Fruit fly (Drosophila melanogaster) whole organism, embryonic: Measurements from ENCODE around the gene RpL28.
A peak's percentile ranks its signal among the peaks of the same experiment; 100 is the strongest.

Source experiments
- BEAF-32 ChIP-seq: fragments of 200-800 bp; sonication (Bioruptor generic); optimal IDR thresholded peaks from 3 replicates; lab custom pipeline; 2017; ENCODE audit warnings: missing biosample characterization, missing genetic modification characterization, mild to moderate bottlenecking, moderate library complexity, missing genetic modification reagents
- Blimp-1 ChIP-seq: fragments of 200-800 bp; sonication (Bioruptor generic); optimal IDR thresholded peaks from 3 replicates; lab custom pipeline; 2018; ENCODE audit warnings: missing biosample characterization, missing genetic modification characterization, mild to moderate bottlenecking, moderate library complexity, missing genetic modification reagents
- CG10209 ChIP-seq: fragments of 200-800 bp; sonication (Bioruptor generic); optimal IDR thresholded peaks from 3 replicates; lab custom pipeline; 2017; ENCODE audit warnings: missing biosample characterization, mild to moderate bottlenecking, missing genetic modification characterization, missing genetic modification reagents
- CG12219 ChIP-seq: fragments of 200-800 bp; sonication (Bioruptor generic); optimal IDR thresholded peaks from 3 replicates; lab custom pipeline; 2018; ENCODE audit warnings: missing biosample characterization, mild to moderate bottlenecking, missing genetic modification characterization
- CG12299 ChIP-seq: fragments of 200-800 bp; sonication (Bioruptor generic); optimal IDR thresholded peaks from 2 replicates; lab custom pipeline; 2018; ENCODE audit warnings: missing biosample characterization, mild to moderate bottlenecking, missing genetic modification characterization
- CG12769 ChIP-seq: fragments of 200-800 bp; sonication (Bioruptor generic); optimal IDR thresholded peaks from 2 replicates; lab custom pipeline; 2019; ENCODE audit warnings: missing biosample characterization, mild to moderate bottlenecking, missing genetic modification characterization, moderate library complexity
- CG13287 ChIP-seq: fragments of 200-800 bp; sonication (Bioruptor generic); IDR thresholded peaks from 2 replicates; pipeline ENCODE4 v1.3.6; 2022; ENCODE audit warnings: missing biosample characterization, missing genetic modification characterization; ENCODE audit not compliant: partially characterized antibody
- CG13775 ChIP-seq: fragments of 200-800 bp; sonication (Bioruptor generic); optimal IDR thresholded peaks from 3 replicates; lab custom pipeline; 2017; ENCODE audit warnings: missing biosample characterization, mild to moderate bottlenecking, missing genetic modification characterization
- CG2129 ChIP-seq: fragments of 200-800 bp; sonication (Bioruptor generic); IDR thresholded peaks from 2 replicates; pipeline ENCODE4 v1.3.6; 2022; ENCODE audit warnings: missing biosample characterization, missing genetic modification characterization; ENCODE audit not compliant: partially characterized antibody
- CG2199 ChIP-seq: fragments of 200-800 bp; sonication (Bioruptor generic); IDR thresholded peaks from 3 replicates; pipeline ENCODE4 v1.3.6; 2022; ENCODE audit warnings: missing biosample characterization, missing genetic modification characterization
- CG34224 ChIP-seq: fragments of 200-800 bp; sonication (Bioruptor generic); IDR thresholded peaks from 3 replicates; pipeline ENCODE4 v1.3.6; 2022; ENCODE audit warnings: missing biosample characterization, missing genetic modification characterization; ENCODE audit not compliant: partially characterized antibody
- CG34376 ChIP-seq: fragments of 200-800 bp; sonication (Bioruptor generic); optimal IDR thresholded peaks from 2 replicates; lab custom pipeline; 2018; ENCODE audit warnings: missing biosample characterization, mild to moderate bottlenecking, missing genetic modification characterization
- CG34422 ChIP-seq: fragments of 200-800 bp; sonication (Bioruptor generic); IDR thresholded peaks from 3 replicates; pipeline ENCODE4 v1.3.6; 2022; ENCODE audit warnings: missing biosample characterization, missing genetic modification characterization
- CG5953 ChIP-seq: fragments of 200-800 bp; sonication (Bioruptor generic); IDR thresholded peaks from 2 replicates; pipeline ENCODE4 v1.3.6; 2022; ENCODE audit warnings: missing biosample characterization, missing genetic modification characterization
- CG6791 ChIP-seq: fragments of 200-800 bp; sonication (Bioruptor generic); IDR thresholded peaks from 3 replicates; pipeline ENCODE4 v1.3.6; 2022; ENCODE audit warnings: missing biosample characterization, missing genetic modification characterization; ENCODE audit not compliant: partially characterized antibody
- CG7271 ChIP-seq: fragments of 200-800 bp; sonication (Bioruptor generic); optimal IDR thresholded peaks from 2 replicates; lab custom pipeline; 2018; ENCODE audit warnings: missing biosample characterization, mild to moderate bottlenecking, missing genetic modification characterization, moderate library complexity
- CG7928 ChIP-seq: fragments of 200-800 bp; sonication (Bioruptor generic); optimal IDR thresholded peaks from 2 replicates; lab custom pipeline; 2017; ENCODE audit warnings: missing biosample characterization, mild to moderate bottlenecking, missing genetic modification characterization
- CG7987 ChIP-seq: fragments of 200-800 bp; sonication (Bioruptor generic); optimal IDR thresholded peaks from 2 replicates; lab custom pipeline; 2018; ENCODE audit warnings: missing biosample characterization, mild to moderate bottlenecking, missing genetic modification characterization, moderate library complexity
- CG9797 ChIP-seq: fragments of 200-800 bp; sonication (Bioruptor generic); optimal IDR thresholded peaks from 3 replicates; lab custom pipeline; 2018; ENCODE audit warnings: missing biosample characterization, mild to moderate bottlenecking, missing genetic modification characterization
- CoRest ChIP-seq: fragments of 200-800 bp; sonication (Bioruptor generic); optimal IDR thresholded peaks from 3 replicates; lab custom pipeline; 2018; ENCODE audit warnings: missing biosample characterization, mild to moderate bottlenecking, missing genetic modification characterization, moderate library complexity
- Dip3 ChIP-seq: fragments of 200-800 bp; sonication (Bioruptor generic); optimal IDR thresholded peaks from 3 replicates; lab custom pipeline; 2016; ENCODE audit warnings: missing biosample characterization, missing genetic modification characterization
- Dll ChIP-seq: fragments of 200-800 bp; sonication (Bioruptor generic); IDR thresholded peaks from 4 replicates; pipeline ENCODE4 v1.3.6; 2022; ENCODE audit warnings: missing biosample characterization, missing genetic modification characterization; ENCODE audit not compliant: partially characterized antibody
- Dref ChIP-seq: fragments of 200-800 bp; sonication (Bioruptor generic); IDR thresholded peaks from 2 replicates; pipeline ENCODE4 v1.3.6; 2022; ENCODE audit warnings: missing biosample characterization, missing genetic modification characterization
- H2.0 ChIP-seq: fragments of 200-800 bp; sonication (Bioruptor generic); IDR thresholded peaks from 2 replicates; pipeline ENCODE4 v1.3.6; 2022; ENCODE audit warnings: missing biosample characterization, missing genetic modification characterization
- HLH4C ChIP-seq: fragments of 200-800 bp; sonication (Bioruptor generic); IDR thresholded peaks from 3 replicates; pipeline ENCODE4 v1.3.6; 2022; ENCODE audit warnings: missing biosample characterization, missing genetic modification characterization; ENCODE audit not compliant: partially characterized antibody
- MESR4 ChIP-seq: fragments of 200-800 bp; sonication (Bioruptor generic); optimal IDR thresholded peaks from 2 replicates; lab custom pipeline; 2018; ENCODE audit warnings: missing biosample characterization, mild to moderate bottlenecking, missing genetic modification characterization, moderate library complexity
- Med ChIP-seq: fragments of 200-800 bp; sonication (Bioruptor generic); peaks from one replicate; lab custom pipeline; 2016; ENCODE audit warnings: missing biosample characterization, missing genetic modification characterization, mild to moderate bottlenecking, inconsistent platforms, moderate library complexity
- Pdp1 ChIP-seq, 2 experiments: fragments of 200-800 bp; sonication (Bioruptor generic); optimal IDR thresholded peaks; 3 replicates each; lab custom pipeline; 2016; ENCODE audit warnings: missing biosample characterization in 2 of 2, missing genetic modification characterization in 2 of 2, mild to moderate bottlenecking in 1 of 2, moderate library complexity in 1 of 2
- Poxn ChIP-seq: fragments of 200-800 bp; sonication (Bioruptor generic); IDR thresholded peaks from 2 replicates; pipeline ENCODE4 v1.3.6; 2022; ENCODE audit warnings: missing biosample characterization, missing genetic modification characterization
- Scr ChIP-seq: fragments of 200-800 bp; sonication (Bioruptor generic); IDR thresholded peaks from 2 replicates; pipeline ENCODE4 v1.3.6; 2022; ENCODE audit warnings: missing biosample characterization, missing genetic modification characterization; ENCODE audit not compliant: partially characterized antibody
- Sin3A ChIP-seq: fragments of >200 bp; optimal IDR thresholded peaks from 2 replicates; lab custom pipeline; 2018
- YL-1 ChIP-seq: fragments of 200-800 bp; sonication (Bioruptor generic); optimal IDR thresholded peaks from 3 replicates; lab custom pipeline; 2017; ENCODE audit warnings: missing biosample characterization, mild to moderate bottlenecking, missing genetic modification characterization
- bcd ChIP-seq: fragments of 200-800 bp; sonication (Bioruptor generic); optimal IDR thresholded peaks from 2 replicates; lab custom pipeline; 2017; ENCODE audit warnings: missing biosample characterization, mild to moderate bottlenecking, missing genetic modification characterization
- bsh ChIP-seq, 2 experiments: fragments of 200-800 bp; sonication (Bioruptor generic); optimal IDR thresholded peaks; 2 replicates each; lab custom pipeline; 2017 to 2018; ENCODE audit warnings: mild to moderate bottlenecking in 2 of 2, missing biosample characterization in 2 of 2, missing genetic modification characterization in 2 of 2, moderate library complexity in 1 of 2
- cg ChIP-seq: fragments of 200-800 bp; sonication (Bioruptor generic); optimal IDR thresholded peaks from 3 replicates; lab custom pipeline; 2019; ENCODE audit warnings: missing biosample characterization, mild to moderate bottlenecking, missing genetic modification characterization, moderate library complexity
- chinmo ChIP-seq: fragments of 200-800 bp; sonication (Bioruptor generic); IDR thresholded peaks from 4 replicates; pipeline ENCODE4 v1.3.6; 2022; ENCODE audit warnings: missing biosample characterization, missing genetic modification characterization; ENCODE audit not compliant: partially characterized antibody
- chm ChIP-seq: fragments of 200-800 bp; sonication (Bioruptor generic); IDR thresholded peaks from 2 replicates; pipeline ENCODE4 v1.3.6; 2022; ENCODE audit warnings: missing biosample characterization, missing genetic modification characterization
- dm ChIP-seq: fragments of 200-800 bp; sonication (Bioruptor generic); optimal IDR thresholded peaks from 3 replicates; lab custom pipeline; 2016; ENCODE audit warnings: missing biosample characterization, missing genetic modification characterization
- fd3F ChIP-seq: fragments of 200-800 bp; sonication (Bioruptor generic); optimal IDR thresholded peaks from 2 replicates; lab custom pipeline; 2018; ENCODE audit warnings: missing biosample characterization, mild to moderate bottlenecking, missing genetic modification characterization, moderate library complexity
- ftz-f1 ChIP-seq: fragments of 200-800 bp; sonication (Bioruptor generic); optimal IDR thresholded peaks from 2 replicates; lab custom pipeline; 2016; ENCODE audit warnings: missing biosample characterization, missing genetic modification characterization
- mirr ChIP-seq: fragments of 200-800 bp; sonication (Bioruptor generic); optimal IDR thresholded peaks from 3 replicates; lab custom pipeline; 2018; ENCODE audit warnings: missing biosample characterization, mild to moderate bottlenecking, missing genetic modification characterization
- oc ChIP-seq: fragments of 200-800 bp; sonication (Bioruptor generic); optimal IDR thresholded peaks from 2 replicates; lab custom pipeline; 2018; ENCODE audit warnings: missing biosample characterization, mild to moderate bottlenecking, missing genetic modification characterization, moderate library complexity
- phol ChIP-seq: fragments of 200-800 bp; sonication (Bioruptor generic); optimal IDR thresholded peaks from 3 replicates; lab custom pipeline; 2018; ENCODE audit warnings: missing biosample characterization, mild to moderate bottlenecking, missing genetic modification characterization, moderate library complexity
- pros ChIP-seq: fragments of 200-800 bp; sonication (Bioruptor generic); optimal IDR thresholded peaks from 3 replicates; lab custom pipeline; 2019; ENCODE audit warnings: missing biosample characterization, mild to moderate bottlenecking, missing genetic modification characterization, moderate library complexity
- sens ChIP-seq: fragments of 200-800 bp; sonication (Bioruptor generic); peaks from one replicate; lab custom pipeline; 2016; ENCODE audit warnings: missing biosample characterization, missing genetic modification characterization
- sens-2 ChIP-seq: fragments of 200-800 bp; sonication (Bioruptor generic); IDR thresholded peaks from 2 replicates; pipeline ENCODE4 v1.3.6; 2022; ENCODE audit warnings: missing biosample characterization, missing genetic modification characterization
- slou ChIP-seq: fragments of 200-800 bp; sonication (Bioruptor generic); optimal IDR thresholded peaks from 3 replicates; lab custom pipeline; 2016; ENCODE audit warnings: missing biosample characterization, missing genetic modification characterization
- so ChIP-seq: fragments of 200-800 bp; sonication (Bioruptor generic); IDR thresholded peaks from 3 replicates; pipeline ENCODE4 v1.3.6; 2022; ENCODE audit warnings: missing biosample characterization, missing genetic modification characterization
- stwl ChIP-seq: fragments of 200-800 bp; sonication (Bioruptor generic); optimal IDR thresholded peaks from 3 replicates; lab custom pipeline; 2018; ENCODE audit warnings: missing biosample characterization, mild to moderate bottlenecking, missing genetic modification characterization, moderate library complexity
- unc-4 ChIP-seq: fragments of 200-800 bp; sonication (Bioruptor generic); IDR thresholded peaks from 2 replicates; pipeline ENCODE4 v1.3.6; 2022; ENCODE audit warnings: missing biosample characterization, missing genetic modification characterization; ENCODE audit not compliant: partially characterized antibody

RpL28 gene

dm6 chr3L:3223390-3223914, 692 bp upstream of the RpL28 start:
- TF ChIP-seq CG7987 (GFP tag; lab: Kevin White, UChicago) (peak; percentile 89), mirr (no peak), fd3F (GFP tag; lab: Kevin White, UChicago) (no peak), chinmo (0 out of 4 replicates have a peak, but pooled peaks have one; percentile 7), cg (GFP tag; lab: Kevin White, UChicago) (peak; percentile 93), CG12219 (GFP tag; lab: Kevin White, UChicago) (no peak), CG34224 (GFP tag; lab: Robert Waterston, UW) (0 out of 3 replicates have a peak, but pooled peaks have one; percentile 41), Pdp1 (GFP tag; optimal IDR thresholded peaks at IDR 0.05; lab: Kevin White, UChicago) (peak in 1 of 2 experiments; percentile 32), CG5953 (GFP tag; lab: Robert Waterston, UW) (no peak), phol (tag; lab: Kevin White, UChicago) (peak; percentile 73), bsh (GFP tag; optimal IDR thresholded peaks at IDR 0.05; lab: Kevin White, UChicago) (no peak), HLH4C (GFP tag; lab: Robert Waterston, UW) (0 out of 3 replicates have a peak, but pooled peaks have one; percentile 2), YL-1 (GFP tag; lab: Kevin White, UChicago) (peak; percentile 65), CG12299 (tag; lab: Kevin White, UChicago) (no peak), Poxn (no peak), unc-4 (GFP tag; lab: Robert Waterston, UW) (0 out of 2 replicates have a peak, but pooled peaks have one; percentile 24), CG7271 (tag; lab: Kevin White, UChicago) (no peak), oc (tag; lab: Kevin White, UChicago) (no peak), CG2199 (GFP tag; lab: Robert Waterston, UW) (peak; percentile 93), CG10209 (no peak), CG2129 (GFP tag; lab: Robert Waterston, UW) (0 out of 2 replicates have a peak, but pooled peaks have one; percentile 7), sens-2 (no peak), CG13287 (GFP tag; lab: Robert Waterston, UW) (peak; percentile 11; the same call in 1 of the 2 replicates), bcd (GFP tag; lab: Kevin White, UChicago) (no peak), dm (GFP tag; lab: Kevin White, UChicago) (peak; percentile 43), sens (GFP tag; lab: Kevin White, UChicago) (peak; percentile 11), Scr (GFP tag; lab: Robert Waterston, UW) (peak; percentile 2; the same call in 1 of the 2 replicates), pros (peak; percentile 16), CG6791 (no peak), Med (GFP tag; lab: Kevin White, UChicago) (peak; percentile 6), Dll (peak; percentile 59; the same call in 1 of the 4 replicates), chm (peak; percentile 49), MESR4 (GFP tag; lab: Kevin White, UChicago) (peak; percentile 99)

- TF ChIP-seq slou (GFP tag; lab: Kevin White, UChicago): no peak
- TF ChIP-seq CG7928 (GFP tag; lab: Kevin White, UChicago): peak; percentile 86
- TF ChIP-seq CG13775 (GFP tag; lab: Kevin White, UChicago): peak; percentile 22
- no peak for TF ChIP-seq so (GFP tag; lab: Robert Waterston, UW)
- TF ChIP-seq ftz-f1: peak; percentile 27
- TF ChIP-seq CG34376 (GFP tag; lab: Kevin White, UChicago): peak; percentile 37
- no peak for TF ChIP-seq CG12769 (tag; lab: Kevin White, UChicago)
- peak; percentile 54 for TF ChIP-seq Sin3A (lab: Kevin White, UChicago)
- peak; percentile 7; the same call in 1 of the 3 replicates for TF ChIP-seq CG34422 (GFP tag; lab: Robert Waterston, UW)
- TF ChIP-seq stwl (tag; lab: Kevin White, UChicago): no peak
- TF ChIP-seq Blimp-1 (GFP tag; lab: Kevin White, UChicago): peak; percentile 23
- peak; percentile 42 for TF ChIP-seq BEAF-32 (GFP tag; lab: Kevin White, UChicago)
- TF ChIP-seq CG9797: peak; percentile 83
- peak; percentile 12 for TF ChIP-seq Dip3
- no peak for TF ChIP-seq CoRest (tag; lab: Kevin White, UChicago)
- no peak for TF ChIP-seq H2.0 (GFP tag; lab: Robert Waterston, UW)
- TF ChIP-seq Dref (GFP tag; lab: Robert Waterston, UW): no peak
Observed at dm6 chr3L:3218859-3219258, 3.9 kb downstream of the RpL28 start, which contains the start of the genes hob and nSMase. Gene hob (minus strand): TSS chr3L:3218920. Gene nSMase (plus strand): TSS chr3L:3219156.
